Fruit fly (Drosophila melanogaster): Measurements from ENCODE around the gene Zpr1.

Gene Zpr1

DNA sequence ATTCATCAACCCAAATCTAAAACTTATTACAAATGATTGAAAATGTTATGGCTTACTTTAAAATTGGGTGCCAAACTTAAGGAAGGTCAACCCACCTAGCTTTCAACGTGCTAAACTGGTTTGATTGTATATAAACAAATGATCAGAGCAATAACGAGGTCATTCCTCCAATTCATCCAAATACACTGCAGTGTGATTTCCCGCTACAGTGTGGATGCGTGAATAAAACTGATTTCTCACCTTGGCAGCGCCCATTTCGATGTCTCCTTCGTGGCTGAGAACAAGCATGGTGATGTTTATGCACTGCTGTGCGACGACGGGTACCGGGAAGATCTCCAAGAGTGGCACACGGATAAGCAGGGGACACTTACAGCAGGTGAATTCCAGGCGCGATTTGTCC, 33.4 kb upstream of the Zpr1 start:
- TF ChIP-seq fd96Ca (GFP tag; IDR thresholded peaks at IDR 0.05) (no peak), rn (GFP tag; IDR thresholded peaks at IDR 0.05) (no peak), CG17806 (tag; optimal IDR thresholded peaks at IDR 0.05) (no peak), CG10348 (GFP tag; IDR thresholded peaks at IDR 0.05) (no peak), CG4496 (GFP tag; IDR thresholded peaks at IDR 0.05) (no peak), Pif1A (GFP tag; optimal IDR thresholded peaks at IDR 0.05) (no peak), CG32121 (GFP tag; IDR thresholded peaks at IDR 0.05) (no peak), gl (tag; optimal IDR thresholded peaks at IDR 0.05) (no peak), Snoo (tag; optimal IDR thresholded peaks at IDR 0.05) (no peak), CG12605 (GFP tag; IDR thresholded peaks at IDR 0.05) (no peak), EcR (GFP tag; optimal IDR thresholded peaks at IDR 0.05) (no peak), CG34367 (tag; optimal IDR thresholded peaks at IDR 0.05) (no peak), D1 (tag; optimal IDR thresholded peaks at IDR 0.05) (no peak), Pif1B (GFP tag; optimal IDR thresholded peaks at IDR 0.05) (no peak), Ets98B (GFP tag; IDR thresholded peaks at IDR 0.05) (no peak), CG8301 (tag; optimal IDR thresholded peaks at IDR 0.05) (no peak), CG8159 (tag; optimal IDR thresholded peaks at IDR 0.05) (no peak), CG9948 (tag; optimal IDR thresholded peaks at IDR 0.05) (no peak)

DNA sequence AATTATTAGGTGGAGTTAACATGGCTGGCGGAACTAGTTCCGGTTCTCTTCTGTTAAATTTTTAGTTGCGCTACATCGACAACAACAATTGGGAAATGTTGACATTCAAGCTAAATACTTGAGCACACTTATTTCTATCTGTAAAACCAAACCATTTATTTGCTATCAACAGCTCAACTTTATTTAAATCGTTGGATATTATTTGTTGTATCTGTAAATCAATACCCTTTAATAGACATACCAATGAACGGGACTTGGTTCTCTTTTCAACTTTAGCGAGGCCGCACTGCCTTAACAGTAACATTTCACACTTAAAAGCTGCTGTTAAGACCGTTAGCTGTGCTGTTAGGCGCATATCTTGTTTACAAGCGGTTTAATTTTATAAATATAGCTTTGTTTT, 31.7 kb upstream of the Zpr1 start, which contains the start of gene CG12106:
Gene CG12106, plus strand, starts transcription at position 295 of the 400 bp plus-strand sequence.
- TF ChIP-seq fd96Ca (GFP tag; IDR thresholded peaks at IDR 0.05) (no peak), CG9948 (tag; optimal IDR thresholded peaks at IDR 0.05) (peak; percentile 25), Pif1A (GFP tag; optimal IDR thresholded peaks at IDR 0.05) (no peak), CG15710 (tag; optimal IDR thresholded peaks at IDR 0.05) (peak; percentile 54), Ets98B (GFP tag; IDR thresholded peaks at IDR 0.05) (no peak), EcR (GFP tag; optimal IDR thresholded peaks at IDR 0.05) (no peak), D1 (tag; optimal IDR thresholded peaks at IDR 0.05) (no peak), CG12605 (GFP tag; IDR thresholded peaks at IDR 0.05) (no peak), rn (GFP tag; IDR thresholded peaks at IDR 0.05) (0 out of 2 replicates have a peak, but pooled peaks have one; percentile 20), CG14655 (GFP tag; optimal IDR thresholded peaks at IDR 0.05) (no peak), CG17806 (tag; optimal IDR thresholded peaks at IDR 0.05) (peak; percentile 40), Pif1B (GFP tag; optimal IDR thresholded peaks at IDR 0.05) (no peak), CG8301 (tag; optimal IDR thresholded peaks at IDR 0.05) (peak; percentile 53), CG32121 (GFP tag; IDR thresholded peaks at IDR 0.05) (peak; percentile 27; the same call in 1 of the 2 replicates), CG4496 (GFP tag; IDR thresholded peaks at IDR 0.05) (peak; percentile 56; the same call in 1 of the 3 replicates), CG8159 (tag; optimal IDR thresholded peaks at IDR 0.05) (no peak), CG10348 (GFP tag; IDR thresholded peaks at IDR 0.05) (peak; percentile 21; the same call in 1 of the 2 replicates), CG13204 (GFP tag; optimal IDR thresholded peaks at IDR 0.05) (no peak), Snoo (tag; optimal IDR thresholded peaks at IDR 0.05) (peak; percentile 23), gl (tag; optimal IDR thresholded peaks at IDR 0.05) (no peak), CG34367 (tag; optimal IDR thresholded peaks at IDR 0.05) (peak; percentile 26)

DNA sequence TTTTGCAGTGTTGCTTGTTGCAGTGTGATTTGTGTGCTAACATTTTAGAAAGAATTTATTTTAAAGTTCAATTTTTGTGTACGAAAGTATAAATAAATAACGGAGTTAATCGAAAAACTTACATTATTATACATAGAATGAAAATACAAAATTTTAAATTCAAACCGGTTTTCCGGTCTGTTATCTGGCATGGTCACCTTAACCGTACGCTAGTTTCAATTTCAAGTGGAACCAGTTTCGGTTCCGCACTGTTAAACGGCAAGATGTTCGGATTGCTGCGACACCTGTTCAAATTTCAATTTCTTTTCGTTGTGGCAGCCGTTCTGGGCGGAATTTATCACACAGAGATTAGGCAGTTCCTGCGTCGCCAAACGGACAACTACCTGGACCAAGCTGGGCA, 30.5 kb upstream of the Zpr1 start, which contains the start of gene CG12056:
Gene CG12056, plus strand, starts transcription at position 241 of the 400 bp plus-strand sequence.
- TF ChIP-seq gl (tag; optimal IDR thresholded peaks at IDR 0.05) (no peak), CG10348 (GFP tag; IDR thresholded peaks at IDR 0.05) (no peak), Ets98B (GFP tag; IDR thresholded peaks at IDR 0.05) (no peak), CG14655 (GFP tag; optimal IDR thresholded peaks at IDR 0.05) (no peak), CG13204 (GFP tag; optimal IDR thresholded peaks at IDR 0.05) (no peak), CG8301 (tag; optimal IDR thresholded peaks at IDR 0.05) (no peak), EcR (GFP tag; optimal IDR thresholded peaks at IDR 0.05) (no peak), CG15710 (tag; optimal IDR thresholded peaks at IDR 0.05) (no peak), Snoo (tag; optimal IDR thresholded peaks at IDR 0.05) (no peak), CG4496 (GFP tag; IDR thresholded peaks at IDR 0.05) (no peak), Pif1A (GFP tag; optimal IDR thresholded peaks at IDR 0.05) (no peak), CG34367 (tag; optimal IDR thresholded peaks at IDR 0.05) (no peak), CG8159 (tag; optimal IDR thresholded peaks at IDR 0.05) (no peak), CG9948 (tag; optimal IDR thresholded peaks at IDR 0.05) (no peak)

DNA sequence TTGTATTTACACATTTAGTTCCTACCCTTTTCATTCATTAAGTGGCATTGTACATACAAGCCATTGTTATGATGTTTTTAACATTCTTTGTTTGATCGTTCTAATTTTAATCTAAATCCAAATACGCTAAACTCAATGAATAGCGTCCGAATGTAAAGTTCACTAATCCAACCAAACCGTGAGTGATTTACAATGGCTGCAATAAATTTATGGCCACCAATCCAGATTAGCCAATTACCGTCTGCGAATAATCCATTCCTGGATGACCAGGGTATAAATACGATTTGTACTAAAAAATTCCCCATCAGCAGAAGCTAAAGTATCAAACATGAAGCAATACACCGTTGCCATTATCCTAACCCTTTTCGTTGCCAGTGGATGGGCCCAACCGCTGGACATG, 29.5 kb upstream of the Zpr1 start, which contains the start of gene CG12057:
Gene CG12057, plus strand, starts transcription at position 301 of the 400 bp plus-strand sequence.
- TF ChIP-seq Pif1A (GFP tag; optimal IDR thresholded peaks at IDR 0.05) (no peak), CG13204 (GFP tag; optimal IDR thresholded peaks at IDR 0.05) (no peak), CG17806 (tag; optimal IDR thresholded peaks at IDR 0.05) (no peak), D1 (tag; optimal IDR thresholded peaks at IDR 0.05) (no peak), EcR (GFP tag; optimal IDR thresholded peaks at IDR 0.05) (no peak), Pif1B (GFP tag; optimal IDR thresholded peaks at IDR 0.05) (no peak)

DNA sequence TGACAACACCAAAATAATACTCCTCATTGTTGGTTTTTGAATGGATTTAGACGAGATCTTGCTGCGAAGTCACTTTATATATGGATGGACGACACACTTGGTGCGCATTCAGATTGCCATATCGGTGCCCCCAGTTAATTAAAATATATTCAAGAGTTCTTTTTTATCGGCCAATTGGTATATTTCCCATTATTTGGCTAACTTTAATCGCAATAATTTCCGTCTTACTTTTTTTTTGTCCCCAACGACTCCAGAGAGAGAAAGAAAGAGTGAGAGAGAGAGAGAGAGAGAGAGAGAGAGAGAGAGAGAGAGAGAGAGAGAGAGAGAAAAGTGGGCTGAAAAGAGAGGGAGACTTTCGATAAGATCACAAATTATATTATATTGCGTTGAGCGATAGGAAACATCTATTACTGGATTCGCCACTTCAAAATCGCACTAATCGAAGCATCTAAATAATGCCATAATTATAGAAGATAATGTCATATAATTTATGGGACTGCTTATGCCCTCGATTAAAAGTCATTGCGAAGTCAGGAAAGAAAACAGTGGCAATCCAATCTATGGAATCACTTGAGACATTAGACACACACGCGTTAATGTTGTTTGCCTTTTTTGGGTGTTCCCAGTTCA, 28.8 kb upstream of the Zpr1 start, which contains the start of gene CG12115:
Gene CG12115, minus strand, starts transcription at position 51 of the 630 bp plus-strand sequence.
- TF ChIP-seq D1 (tag; optimal IDR thresholded peaks at IDR 0.05) (no peak), EcR (GFP tag; optimal IDR thresholded peaks at IDR 0.05) (no peak), fd96Ca (GFP tag; IDR thresholded peaks at IDR 0.05) (no peak), CG9948 (tag; optimal IDR thresholded peaks at IDR 0.05) (no peak), rn (GFP tag; IDR thresholded peaks at IDR 0.05) (no peak), CG17806 (tag; optimal IDR thresholded peaks at IDR 0.05) (no peak), CG10348 (GFP tag; IDR thresholded peaks at IDR 0.05) (no peak), CG14655 (GFP tag; optimal IDR thresholded peaks at IDR 0.05) (no peak), Pif1B (GFP tag; optimal IDR thresholded peaks at IDR 0.05) (no peak), CG8301 (tag; optimal IDR thresholded peaks at IDR 0.05) (no peak), CG15710 (tag; optimal IDR thresholded peaks at IDR 0.05) (no peak), CG34367 (tag; optimal IDR thresholded peaks at IDR 0.05) (no peak), CG13204 (GFP tag; optimal IDR thresholded peaks at IDR 0.05) (no peak), Snoo (tag; optimal IDR thresholded peaks at IDR 0.05) (no peak), Ets98B (GFP tag; IDR thresholded peaks at IDR 0.05) (no peak), CG12605 (GFP tag; IDR thresholded peaks at IDR 0.05) (no peak)

All from whole organism, pupa.